Worm (Caenorhabditis elegans) whole organism, early embryonic: ENCODE results near the gene srg-3.

Experiments used
- B0310.2 ChIP-seq: sonication (generic microtip); optimal IDR thresholded peaks from 2 replicates; lab custom pipeline; 2016; ENCODE audit warnings: mild to moderate bottlenecking, missing genetic modification characterization, missing compliant biosample characterization
- F13C5.2 ChIP-seq: sonication (generic microtip); optimal IDR thresholded peaks from 2 replicates; lab custom pipeline; 2017; ENCODE audit warnings: mild to moderate bottlenecking, missing genetic modification characterization, inconsistent platforms, missing compliant biosample characterization
- aly-1 ChIP-seq: sonication (generic microtip); optimal IDR thresholded peaks from 2 replicates; lab custom pipeline; 2016; ENCODE audit warnings: missing genetic modification characterization, missing compliant biosample characterization
- ama-1 ChIP-seq: fragments of 150-350 bp; optimal IDR thresholded peaks from 2 replicates; lab custom pipeline; 2014
- ceh-13 ChIP-seq: fragments of 200-800 bp; sonication (Bioruptor generic); optimal IDR thresholded peaks from 2 replicates; lab custom pipeline; 2018; ENCODE audit warnings: mild to moderate bottlenecking, missing genetic modification characterization, missing compliant biosample characterization
- ceh-36 ChIP-seq: sonication (generic microtip); optimal IDR thresholded peaks from 2 replicates; lab custom pipeline; 2016; ENCODE audit warnings: missing genetic modification characterization, inconsistent platforms, missing compliant biosample characterization
- ets-7 ChIP-seq: sonication (generic microtip); optimal IDR thresholded peaks from 2 replicates; lab custom pipeline; 2016; ENCODE audit warnings: missing genotype, missing genetic modification characterization, missing compliant biosample characterization
- flt-1 ChIP-seq: fragments of 200-800 bp; sonication (Bioruptor generic); IDR thresholded peaks from 2 replicates; pipeline ENCODE4 v1.3.6; 2022; ENCODE audit warnings: missing genetic modification characterization, missing compliant biosample characterization
- hmbx-1 ChIP-seq: sonication (generic microtip); optimal IDR thresholded peaks from 2 replicates; lab custom pipeline; 2016; ENCODE audit warnings: mild to moderate bottlenecking, missing genetic modification characterization, missing compliant biosample characterization
- hmg-4 ChIP-seq: fragments of 200-800 bp; sonication (Bioruptor generic); optimal IDR thresholded peaks from 2 replicates; lab custom pipeline; 2018; ENCODE audit warnings: mild to moderate bottlenecking, missing genetic modification characterization, missing compliant biosample characterization
- hnd-1 ChIP-seq: sonication (generic microtip); optimal IDR thresholded peaks from 2 replicates; lab custom pipeline; 2016; ENCODE audit warnings: missing genetic modification characterization, missing compliant biosample characterization
- pes-1 ChIP-seq: fragments of 200-800 bp; sonication (Bioruptor generic); IDR thresholded peaks from 2 replicates; pipeline ENCODE4 v1.3.6; 2022; ENCODE audit warnings: missing genetic modification reagents, missing genetic modification characterization, missing compliant biosample characterization
- scrt-1 ChIP-seq: fragments of 200-800 bp; sonication (Bioruptor generic); IDR thresholded peaks from 2 replicates; pipeline ENCODE4 v1.3.6; 2022; ENCODE audit warnings: missing genetic modification characterization, missing compliant biosample characterization
- sea-1 ChIP-seq: fragments of 200-800 bp; sonication (Bioruptor generic); conservative IDR thresholded peaks from 2 replicates; pipeline ENCODE4 v1.3.6; 2022; ENCODE audit warnings: missing genetic modification characterization, missing compliant biosample characterization
- tbx-11 ChIP-seq: fragments of 200-800 bp; sonication (Bioruptor generic); IDR thresholded peaks from 2 replicates; pipeline ENCODE4 v1.3.6; 2022; ENCODE audit warnings: missing genetic modification characterization, missing compliant biosample characterization
- tbx-37 ChIP-seq: fragments of 200-800 bp; sonication (Bioruptor generic); conservative IDR thresholded peaks from 2 replicates; pipeline ENCODE4 v1.3.6; 2022; ENCODE audit warnings: missing genetic modification reagents, missing genetic modification characterization, missing compliant biosample characterization
- tra-4 ChIP-seq: sonication (generic microtip); optimal IDR thresholded peaks from 2 replicates; lab custom pipeline; 2017; ENCODE audit warnings: missing genetic modification characterization, missing compliant biosample characterization

Gene srg-3

ce11 chrIII:6309066-6309465 is 38.9 kb upstream of the srg-3 start, which contains the start of gene gar-2:
TSS of gene gar-2 (plus strand) at chrIII:6309366.
- TF ChIP-seq ceh-13, result no peak
- no peak for TF ChIP-seq hmbx-1
- no peak for TF ChIP-seq ceh-36 (tag; lab: Kevin White, UChicago)
- TF ChIP-seq aly-1 (tag; lab: Kevin White, UChicago), result no peak
- no peak for TF ChIP-seq F13C5.2 (tag; lab: Kevin White, UChicago)

DNA sequence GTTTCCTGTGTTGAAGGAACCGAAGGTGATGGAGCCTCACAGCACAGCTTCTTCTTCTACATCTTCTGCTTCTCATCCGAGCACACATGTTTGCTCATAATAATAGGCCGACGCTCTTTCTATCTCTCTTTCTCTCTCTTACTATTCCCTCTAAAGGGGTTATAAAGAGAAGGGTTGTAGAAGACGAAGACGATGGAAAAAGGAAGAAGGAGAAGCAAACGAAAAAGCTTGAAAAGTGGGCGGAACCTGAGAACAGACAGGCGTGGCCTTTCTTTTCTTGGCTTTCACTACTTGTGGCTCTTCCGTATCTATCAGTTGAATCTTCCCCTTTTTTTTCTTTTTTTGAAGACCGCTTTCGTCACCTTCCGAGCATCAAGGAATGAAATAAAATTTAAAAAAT is 37.7 kb upstream of the srg-3 start:
- no peak for TF ChIP-seq aly-1 (tag; lab: Kevin White, UChicago)
- TF ChIP-seq ceh-13, result no peak
- no peak for TF ChIP-seq scrt-1 (GFP tag; lab: Robert Waterston, UW)
- no peak for TF ChIP-seq sea-1
- TF ChIP-seq ceh-36 (tag; lab: Kevin White, UChicago), result no peak
- no peak for TF ChIP-seq tra-4 (tag; lab: Kevin White, UChicago)
- TF ChIP-seq pes-1 (GFP tag; lab: Robert Waterston, UW), result no peak
- no peak for TF ChIP-seq ets-7 (tag; lab: Kevin White, UChicago)
- TF ChIP-seq hnd-1, result no peak
- no peak for TF ChIP-seq hmbx-1
- TF ChIP-seq ama-1 (lab: Kevin White, UChicago), result no peak
- no peak for TF ChIP-seq tbx-11 (GFP tag; lab: Robert Waterston, UW)
- no peak for TF ChIP-seq flt-1 (GFP tag; lab: Robert Waterston, UW)
- no peak for TF ChIP-seq tbx-37
- no peak for TF ChIP-seq hmg-4

ce11 chrIII:6303787-6304186 is 33.6 kb upstream of the srg-3 start:
- no peak for TF ChIP-seq scrt-1 (GFP tag; lab: Robert Waterston, UW)
- TF ChIP-seq tbx-11 (GFP tag; lab: Robert Waterston, UW), result no peak
- no peak for TF ChIP-seq tbx-37
- no peak for TF ChIP-seq ama-1 (lab: Kevin White, UChicago)
- no peak for TF ChIP-seq hmbx-1
- TF ChIP-seq F13C5.2 (tag; lab: Kevin White, UChicago), result no peak
- no peak for TF ChIP-seq ceh-36 (tag; lab: Kevin White, UChicago)
- TF ChIP-seq ceh-13, result no peak
- TF ChIP-seq flt-1 (GFP tag; lab: Robert Waterston, UW), result no peak
- TF ChIP-seq ets-7 (tag; lab: Kevin White, UChicago), result no peak
- TF ChIP-seq aly-1 (tag; lab: Kevin White, UChicago), result no peak
- TF ChIP-seq B0310.2 (tag; lab: Kevin White, UChicago), result no peak
- no peak for TF ChIP-seq tra-4 (tag; lab: Kevin White, UChicago)
- TF ChIP-seq sea-1, result no peak
- TF ChIP-seq hmg-4, result no peak
- TF ChIP-seq pes-1 (GFP tag; lab: Robert Waterston, UW), result no peak

- TF ChIP-seq ceh-36 (tag; lab: Kevin White, UChicago), result no peak
- no peak for TF ChIP-seq ets-7 (tag; lab: Kevin White, UChicago)
- no peak for TF ChIP-seq aly-1 (tag; lab: Kevin White, UChicago)
- TF ChIP-seq sea-1, result no peak
- TF ChIP-seq scrt-1 (GFP tag; lab: Robert Waterston, UW), result no peak
- TF ChIP-seq ama-1 (lab: Kevin White, UChicago), result no peak
- no peak for TF ChIP-seq hmg-4
- no peak for TF ChIP-seq F13C5.2 (tag; lab: Kevin White, UChicago)
- TF ChIP-seq ceh-13, result no peak
- TF ChIP-seq tra-4 (tag; lab: Kevin White, UChicago), result no peak
- no peak for TF ChIP-seq hnd-1
- TF ChIP-seq tbx-37, result no peak
- TF ChIP-seq tbx-11 (GFP tag; lab: Robert Waterston, UW), result no peak
Measured at ce11 chrIII:6303114-6303647, 33.0 kb upstream of the srg-3 start, which contains the start of gene F47D12.9. TSS of gene F47D12.9 (minus strand) at chrIII:6303380.

- TF ChIP-seq ceh-13 (no peak), aly-1 (tag; lab: Kevin White, UChicago) (no peak), tbx-37 (no peak), flt-1 (GFP tag; lab: Robert Waterston, UW) (no peak), ceh-36 (tag; lab: Kevin White, UChicago) (no peak)
Measured at ce11 chrIII:6300297-6300696, 30.1 kb upstream of the srg-3 start.

ce11 chrIII:6298131-6298530 is 28.0 kb upstream of the srg-3 start, which contains the start of gene F47D12.3:
TSS of gene F47D12.3 (plus strand) at chrIII:6298461.
- TF ChIP-seq scrt-1 (GFP tag; lab: Robert Waterston, UW), result no peak
- TF ChIP-seq sea-1, result no peak
- TF ChIP-seq ets-7 (tag; lab: Kevin White, UChicago), result no peak
- TF ChIP-seq B0310.2 (tag; lab: Kevin White, UChicago), result no peak
- no peak for TF ChIP-seq tbx-37
- TF ChIP-seq pes-1 (GFP tag; lab: Robert Waterston, UW), result no peak
- TF ChIP-seq hmg-4, result no peak
- no peak for TF ChIP-seq hnd-1
- TF ChIP-seq tbx-11 (GFP tag; lab: Robert Waterston, UW), result no peak
- TF ChIP-seq ama-1 (lab: Kevin White, UChicago), result no peak
- TF ChIP-seq tra-4 (tag; lab: Kevin White, UChicago), result no peak
- no peak for TF ChIP-seq hmbx-1
- no peak for TF ChIP-seq F13C5.2 (tag; lab: Kevin White, UChicago)
- TF ChIP-seq aly-1 (tag; lab: Kevin White, UChicago), result no peak
- TF ChIP-seq ceh-36 (tag; lab: Kevin White, UChicago), result no peak
- no peak for TF ChIP-seq flt-1 (GFP tag; lab: Robert Waterston, UW)

DNA sequence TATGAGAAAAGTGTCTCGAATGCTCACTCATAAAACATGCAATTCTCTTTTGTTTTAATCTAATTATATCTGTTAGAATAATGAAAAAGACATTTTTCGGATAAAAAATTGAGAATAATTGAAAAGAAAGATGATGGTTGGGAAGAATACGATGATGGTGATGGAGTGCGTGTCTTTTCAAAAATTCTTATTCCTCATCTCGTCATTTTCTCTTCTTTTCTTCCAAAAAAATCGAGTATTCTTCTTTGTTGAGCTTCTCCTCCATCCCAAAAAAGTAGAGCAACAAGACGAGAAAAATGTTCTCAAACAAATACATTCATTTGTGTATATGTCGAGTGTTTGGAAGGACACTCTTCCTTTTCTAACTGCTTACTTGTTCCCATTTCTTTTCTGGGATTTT is 27.4 kb upstream of the srg-3 start:
- TF ChIP-seq hnd-1, result no peak
- TF ChIP-seq ceh-13, result no peak
- no peak for TF ChIP-seq aly-1 (tag; lab: Kevin White, UChicago)
- no peak for TF ChIP-seq B0310.2 (tag; lab: Kevin White, UChicago)
- no peak for TF ChIP-seq pes-1 (GFP tag; lab: Robert Waterston, UW)
- no peak for TF ChIP-seq ets-7 (tag; lab: Kevin White, UChicago)
- no peak for TF ChIP-seq flt-1 (GFP tag; lab: Robert Waterston, UW)
- TF ChIP-seq ama-1 (lab: Kevin White, UChicago), result no peak
- TF ChIP-seq tra-4 (tag; lab: Kevin White, UChicago), result no peak
- TF ChIP-seq hmbx-1, result no peak
- no peak for TF ChIP-seq F13C5.2 (tag; lab: Kevin White, UChicago)
- no peak for TF ChIP-seq ceh-36 (tag; lab: Kevin White, UChicago)
- no peak for TF ChIP-seq tbx-11 (GFP tag; lab: Robert Waterston, UW)
- no peak for TF ChIP-seq sea-1
- no peak for TF ChIP-seq scrt-1 (GFP tag; lab: Robert Waterston, UW)
- no peak for TF ChIP-seq hmg-4
- TF ChIP-seq tbx-37, result no peak
